Fruit fly (Drosophila melanogaster): Measurements from ENCODE around the gene Madm.

dm6 chr3R:5723122-5723521, 19.2 kb upstream of the Madm start:
- no peak for TF ChIP-seq CG8478 (optimal IDR thresholded peaks at IDR 0.05)
- no peak for TF ChIP-seq pan (optimal IDR thresholded peaks at IDR 0.05)
- TF ChIP-seq psq (optimal IDR thresholded peaks at IDR 0.05), result no peak

All from whole organism.